Fruit fly (Drosophila melanogaster) whole organism, pupa: Measurements from ENCODE around the gene CG7453.

Experiments
- CG12605 ChIP-seq: fragments of 200-800 bp; sonication (Bioruptor generic); IDR thresholded peaks from 2 replicates; pipeline ENCODE4 v1.3.6; 2022; ENCODE audit warnings: missing biosample characterization, missing genetic modification characterization
- CG32121 ChIP-seq: fragments of 200-800 bp; sonication (Bioruptor generic); IDR thresholded peaks from 2 replicates; pipeline ENCODE4 v1.3.6; 2022; ENCODE audit warnings: missing biosample characterization, missing genetic modification characterization
- CG34367 ChIP-seq: fragments of 200-800 bp; sonication (Bioruptor generic); optimal IDR thresholded peaks from 2 replicates; lab custom pipeline; 2018; ENCODE audit warnings: missing biosample characterization, mild to moderate bottlenecking, missing genetic modification characterization
- EcR ChIP-seq: fragments of 200-800 bp; sonication (Bioruptor generic); optimal IDR thresholded peaks from 3 replicates; lab custom pipeline; 2019; ENCODE audit warnings: missing biosample characterization, missing genetic modification characterization, mild to moderate bottlenecking, moderate library complexity, missing genetic modification reagents
- Pif1A ChIP-seq: fragments of 200-800 bp; sonication (Bioruptor generic); optimal IDR thresholded peaks from 3 replicates; lab custom pipeline; 2016; ENCODE audit warnings: missing biosample characterization, missing genetic modification characterization
- Snoo ChIP-seq: fragments of 200-800 bp; sonication (Bioruptor generic); optimal IDR thresholded peaks from 3 replicates; lab custom pipeline; 2017; ENCODE audit warnings: missing biosample characterization, mild to moderate bottlenecking, missing genetic modification characterization, inconsistent platforms

dm6 chrX:19211982-19212381 is 32.0 kb downstream of the CG7453 start, which contains the start of gene CG14195:
- no peak for TF ChIP-seq EcR (GFP tag; lab: Kevin White, UChicago)
- TF ChIP-seq CG12605 (GFP tag; lab: Robert Waterston, UW): no peak
- TF ChIP-seq Snoo: no peak
- no peak for TF ChIP-seq CG34367
- no peak for TF ChIP-seq CG32121 (GFP tag; lab: Robert Waterston, UW)
- TF ChIP-seq Pif1A (GFP tag; lab: Kevin White, UChicago): no peak
